Worm (Caenorhabditis elegans) whole organism, mixed stage, embryonic: ENCODE results near the gene T10H9.8.

ENCODE experiments used
- M03D4.4 ChIP-seq: sonication (generic microtip); optimal IDR thresholded peaks from 2 replicates; lab custom pipeline; 2017; ENCODE audit warnings: mild to moderate bottlenecking, missing genetic modification characterization, missing compliant biosample characterization
- blmp-1 ChIP-seq: fragments of 150-350 bp; optimal IDR thresholded peaks from 2 replicates; lab custom pipeline; 2014; ENCODE audit warnings: missing biosample characterization, missing genetic modification characterization
- ceh-39 ChIP-seq: fragments of 150-350 bp; optimal IDR thresholded peaks from 2 replicates; lab custom pipeline; 2014; ENCODE audit warnings: missing biosample characterization, missing genetic modification characterization
- ceh-43 ChIP-seq: fragments of 200-800 bp; sonication (Bioruptor generic); optimal IDR thresholded peaks from 2 replicates; lab custom pipeline; 2018; ENCODE audit warnings: mild to moderate bottlenecking, missing genetic modification characterization, moderate library complexity, missing compliant biosample characterization
- ceh-83 ChIP-seq: fragments of 200-800 bp; sonication (Bioruptor generic); optimal IDR thresholded peaks from 2 replicates; lab custom pipeline; 2018; ENCODE audit warnings: mild to moderate bottlenecking, missing genetic modification characterization, missing compliant biosample characterization
- ces-1 ChIP-seq: fragments of 150-350 bp; optimal IDR thresholded peaks from 2 replicates; lab custom pipeline; 2014; ENCODE audit warnings: missing biosample characterization, missing genetic modification reagents, missing genetic modification characterization
- cnd-1 ChIP-seq: fragments of 200-800 bp; sonication (Bioruptor generic); optimal IDR thresholded peaks from 2 replicates; lab custom pipeline; 2018; ENCODE audit warnings: mild to moderate bottlenecking, missing genetic modification characterization, missing compliant biosample characterization
- drap-1 ChIP-seq: fragments of 200-800 bp; sonication (Bioruptor generic); optimal IDR thresholded peaks from 3 replicates; lab custom pipeline; 2018; ENCODE audit warnings: mild to moderate bottlenecking, missing genetic modification characterization, missing compliant biosample characterization
- elt-1 ChIP-seq: sonication (generic microtip); optimal IDR thresholded peaks from 2 replicates; lab custom pipeline; 2017; ENCODE audit warnings: missing genetic modification characterization, mild to moderate bottlenecking, missing compliant biosample characterization, antibody characterized with exemption, moderate library complexity, borderline replicate concordance; ENCODE audit not compliant: insufficient read depth
- elt-3 ChIP-seq: fragments of 150-350 bp; optimal IDR thresholded peaks from 2 replicates; lab custom pipeline; 2014; ENCODE audit warnings: missing biosample characterization, missing genetic modification characterization
- flh-1 ChIP-seq: fragments of 200-800 bp; sonication (Bioruptor generic); optimal IDR thresholded peaks from 2 replicates; lab custom pipeline; 2018; ENCODE audit warnings: mild to moderate bottlenecking, missing genetic modification characterization, moderate library complexity, missing compliant biosample characterization
- hlh-1 ChIP-seq: fragments of 150-350 bp; optimal IDR thresholded peaks from 2 replicates; lab custom pipeline; 2014; ENCODE audit warnings: missing biosample characterization, missing genetic modification reagents, missing genetic modification characterization
- lin-13 ChIP-seq: fragments of 150-350 bp; optimal IDR thresholded peaks from 2 replicates; lab custom pipeline; 2014; ENCODE audit warnings: missing biosample characterization, missing genetic modification characterization
- lsy-2 ChIP-seq: fragments of 150-350 bp; optimal IDR thresholded peaks from 2 replicates; lab custom pipeline; 2014; ENCODE audit warnings: missing biosample characterization, missing genetic modification characterization
- mab-5 ChIP-seq: fragments of 150-350 bp; optimal IDR thresholded peaks from 2 replicates; lab custom pipeline; 2014; ENCODE audit warnings: missing biosample characterization, missing genetic modification characterization
- mep-1 ChIP-seq: fragments of 150-350 bp; optimal IDR thresholded peaks from 2 replicates; lab custom pipeline; 2017; ENCODE audit warnings: missing biosample characterization, missing genetic modification reagents, missing genetic modification characterization, inconsistent platforms
- mls-2 ChIP-seq: sonication (generic microtip); optimal IDR thresholded peaks from 2 replicates; lab custom pipeline; 2016; ENCODE audit warnings: mild to moderate bottlenecking, missing genetic modification characterization, moderate library complexity, missing compliant biosample characterization
- nhr-2 ChIP-seq: fragments of 150-350 bp; optimal IDR thresholded peaks from 2 replicates; lab custom pipeline; 2014; ENCODE audit warnings: missing biosample characterization, missing genetic modification characterization
- nhr-237 ChIP-seq: fragments of 150-350 bp; optimal IDR thresholded peaks from 2 replicates; lab custom pipeline; 2014; ENCODE audit warnings: missing biosample characterization, missing genetic modification characterization
- nhr-28 ChIP-seq: fragments of 150-350 bp; optimal IDR thresholded peaks from 2 replicates; lab custom pipeline; 2014; ENCODE audit warnings: missing biosample characterization, missing genetic modification characterization
- nhr-76 ChIP-seq: sonication (generic microtip); optimal IDR thresholded peaks from 2 replicates; lab custom pipeline; 2017; ENCODE audit warnings: missing biosample characterization, missing genetic modification characterization
- pha-4 ChIP-seq: fragments of 150-350 bp; optimal IDR thresholded peaks from 2 replicates; lab custom pipeline; 2018; ENCODE audit warnings: missing biosample characterization, missing genetic modification reagents, missing genetic modification characterization
- sem-2 ChIP-seq: fragments of 200-800 bp; sonication (Bioruptor generic); optimal IDR thresholded peaks from 2 replicates; lab custom pipeline; 2018; ENCODE audit warnings: mild to moderate bottlenecking, missing genetic modification characterization, missing compliant biosample characterization
- snpc-4 ChIP-seq: fragments of 150-350 bp; optimal IDR thresholded peaks from 2 replicates; lab custom pipeline; 2014; ENCODE audit warnings: missing biosample characterization, missing genetic modification characterization
- sptf-1 ChIP-seq: sonication (generic microtip); optimal IDR thresholded peaks from 2 replicates; lab custom pipeline; 2017; ENCODE audit warnings: mild to moderate bottlenecking, missing genetic modification characterization, moderate library complexity, missing compliant biosample characterization
- tbx-8 ChIP-seq: fragments of 200-800 bp; sonication (Bioruptor generic); optimal IDR thresholded peaks from 2 replicates; lab custom pipeline; 2018; ENCODE audit warnings: mild to moderate bottlenecking, missing genetic modification characterization, moderate library complexity, missing compliant biosample characterization
- unc-120 ChIP-seq: sonication (generic microtip); optimal IDR thresholded peaks from 2 replicates; lab custom pipeline; 2017; ENCODE audit warnings: missing genetic modification characterization, missing compliant biosample characterization; ENCODE audit not compliant: poor library complexity, severe bottlenecking
- unc-39 ChIP-seq: fragments of 150-350 bp; optimal IDR thresholded peaks from 2 replicates; lab custom pipeline; 2014; ENCODE audit warnings: missing biosample characterization, missing genetic modification characterization
- unc-62 ChIP-seq: fragments of 150-350 bp; optimal IDR thresholded peaks from 2 replicates; lab custom pipeline; 2014; ENCODE audit warnings: missing biosample characterization, missing genetic modification reagents, missing genetic modification characterization
- zip-8 ChIP-seq: fragments of 150-350 bp; optimal IDR thresholded peaks from 2 replicates; lab custom pipeline; 2014; ENCODE audit warnings: missing biosample characterization, missing genetic modification characterization
- ztf-11 ChIP-seq: fragments of 150-350 bp; optimal IDR thresholded peaks from 2 replicates; lab custom pipeline; 2014; ENCODE audit warnings: missing biosample characterization, missing genetic modification characterization

The T10H9.8 gene

DNA sequence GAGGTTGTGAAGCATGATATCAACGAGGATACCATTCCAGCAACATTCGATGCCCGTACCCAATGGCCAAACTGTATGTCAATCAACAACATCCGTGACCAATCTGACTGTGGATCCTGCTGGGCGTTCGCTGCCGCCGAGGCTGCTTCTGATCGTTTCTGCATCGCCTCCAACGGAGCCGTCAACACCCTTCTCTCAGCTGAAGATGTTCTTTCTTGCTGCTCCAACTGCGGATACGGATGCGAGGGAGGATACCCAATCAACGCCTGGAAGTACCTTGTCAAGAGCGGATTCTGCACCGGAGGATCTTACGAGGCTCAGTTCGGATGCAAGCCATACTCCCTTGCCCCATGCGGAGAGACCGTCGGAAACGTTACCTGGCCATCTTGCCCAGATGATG lies 37.2 kb upstream of the T10H9.8 start:
- TF ChIP-seq nhr-237 (tag; lab: Kevin White, UChicago): no peak
- no peak for TF ChIP-seq zip-8
- no peak for TF ChIP-seq ceh-83 (GFP tag; lab: Kevin White, UChicago)
- no peak for TF ChIP-seq unc-39 (tag; lab: Kevin White, UChicago)
- TF ChIP-seq unc-120 (tag; lab: Kevin White, UChicago): no peak

DNA sequence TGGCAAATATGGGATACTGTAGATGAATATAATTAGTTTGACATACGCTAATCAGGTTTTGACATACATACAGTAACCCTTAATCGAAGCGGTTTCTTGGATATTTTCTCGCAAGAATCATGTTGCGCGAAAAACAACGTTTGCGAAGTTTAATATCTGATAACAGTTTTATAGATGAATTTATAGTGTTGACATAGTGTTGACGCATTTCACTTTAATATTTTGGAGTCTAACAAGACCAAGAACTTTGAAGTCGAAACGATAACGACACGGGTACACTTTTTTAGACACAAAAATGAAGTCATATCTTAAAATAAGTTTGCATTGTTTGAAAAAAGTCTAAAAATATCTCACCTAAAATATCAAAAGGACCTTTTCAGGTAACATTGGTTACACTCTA lies 35.9 kb upstream of the T10H9.8 start:
- no peak for TF ChIP-seq ces-1 (GFP tag; lab: Kevin White, UChicago)
- no peak for TF ChIP-seq tbx-8 (GFP tag; lab: Kevin White, UChicago)
- TF ChIP-seq sptf-1 (tag; lab: Kevin White, UChicago): no peak
- TF ChIP-seq flh-1 (GFP tag; lab: Kevin White, UChicago): no peak
- no peak for TF ChIP-seq hlh-1 (tag; lab: Kevin White, UChicago)
- TF ChIP-seq nhr-2 (tag; lab: Kevin White, UChicago): no peak
- no peak for TF ChIP-seq ztf-11 (tag; lab: Kevin White, UChicago)
- no peak for TF ChIP-seq elt-3
- TF ChIP-seq unc-62 (GFP tag; lab: Kevin White, UChicago): no peak
- TF ChIP-seq mls-2 (tag; lab: Kevin White, UChicago): no peak
- no peak for TF ChIP-seq zip-8
- no peak for TF ChIP-seq nhr-237 (tag; lab: Kevin White, UChicago)
- TF ChIP-seq blmp-1 (tag; lab: Kevin White, UChicago): no peak
- TF ChIP-seq ceh-39 (tag; lab: Kevin White, UChicago): no peak
- no peak for TF ChIP-seq mep-1 (tag; lab: Kevin White, UChicago)
- TF ChIP-seq cnd-1 (tag; lab: Kevin White, UChicago): no peak
- no peak for TF ChIP-seq sem-2 (GFP tag; lab: Kevin White, UChicago)

DNA sequence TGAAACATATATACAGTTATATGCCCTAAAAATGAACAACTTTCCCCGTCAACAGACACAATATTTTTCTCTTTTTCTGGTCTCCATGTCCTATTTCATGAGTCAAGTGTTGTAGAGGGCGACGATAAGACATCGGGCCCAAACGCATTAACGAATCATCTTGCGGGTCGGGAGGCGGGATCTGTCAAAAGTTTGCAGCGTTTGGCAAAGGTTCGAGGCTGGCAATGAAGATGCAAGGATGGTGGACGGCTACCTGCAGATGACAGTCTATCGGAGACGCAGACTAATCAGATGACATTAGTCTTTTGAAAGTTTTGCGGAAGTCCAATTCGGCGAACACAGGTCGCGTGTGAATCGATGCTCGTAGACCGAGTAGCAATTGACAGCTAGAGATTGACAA lies 31.3 kb upstream of the T10H9.8 start:
- TF ChIP-seq ces-1 (GFP tag; lab: Kevin White, UChicago) (no peak), snpc-4 (tag; lab: Kevin White, UChicago) (no peak), elt-1 (no peak), sptf-1 (tag; lab: Kevin White, UChicago) (no peak), unc-39 (tag; lab: Kevin White, UChicago) (no peak), tbx-8 (GFP tag; lab: Kevin White, UChicago) (no peak), mep-1 (tag; lab: Kevin White, UChicago) (no peak)

DNA sequence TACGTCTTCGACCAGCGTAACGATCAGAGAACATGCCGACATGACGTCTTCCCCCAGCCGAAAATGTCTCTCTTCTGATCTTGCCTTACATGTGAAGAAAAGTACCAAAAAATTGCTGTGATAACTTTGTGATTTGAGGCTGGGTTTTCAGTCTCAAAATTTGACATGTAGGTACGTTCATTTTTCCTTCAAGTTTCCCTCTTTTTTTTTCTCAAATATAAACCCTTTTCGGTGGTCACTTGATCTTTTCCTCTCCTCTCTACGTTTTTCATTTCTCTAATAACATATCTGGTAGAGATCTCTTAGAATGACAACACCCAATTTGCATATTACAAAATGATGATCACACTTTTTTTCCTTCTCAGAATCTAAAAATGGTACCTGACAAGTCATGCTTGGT lies 30.3 kb upstream of the T10H9.8 start, which contains the start of gene nhr-37:
nhr-37 (plus strand) TSS at position 301 of the 400 bp plus-strand sequence.
- no peak for TF ChIP-seq unc-39 (tag; lab: Kevin White, UChicago)
- no peak for TF ChIP-seq ces-1 (GFP tag; lab: Kevin White, UChicago)

DNA sequence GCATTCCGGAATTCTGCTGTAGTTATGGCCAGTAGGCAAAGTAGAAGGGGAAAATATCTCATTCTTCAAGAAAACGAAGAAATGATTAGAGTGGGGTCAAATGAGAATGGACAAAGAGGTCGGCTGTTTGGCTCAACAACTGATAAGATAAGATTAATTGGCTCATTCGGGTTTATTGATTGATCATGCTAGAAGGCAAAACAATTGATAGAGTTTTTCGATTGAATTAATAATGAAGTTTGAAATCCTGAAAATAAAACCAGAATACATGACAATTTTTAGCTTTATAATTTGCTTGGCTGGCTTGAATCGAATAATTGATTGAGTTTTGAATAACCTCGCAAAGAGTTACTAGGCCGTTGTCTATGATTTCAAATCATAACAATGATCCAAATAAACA lies 25.9 kb upstream of the T10H9.8 start, which contains the start of gene ppt-1:
ppt-1 (minus strand) TSS at position 101 of the 400 bp plus-strand sequence.
- no peak for TF ChIP-seq zip-8
- no peak for TF ChIP-seq mls-2 (tag; lab: Kevin White, UChicago)
- no peak for TF ChIP-seq tbx-8 (GFP tag; lab: Kevin White, UChicago)
- no peak for TF ChIP-seq nhr-2 (tag; lab: Kevin White, UChicago)
- TF ChIP-seq nhr-28 (tag; lab: Kevin White, UChicago): no peak
- TF ChIP-seq ceh-83 (GFP tag; lab: Kevin White, UChicago): no peak
- no peak for TF ChIP-seq lin-13 (tag; lab: Kevin White, UChicago)
- no peak for TF ChIP-seq elt-1
- no peak for TF ChIP-seq cnd-1 (tag; lab: Kevin White, UChicago)
- no peak for TF ChIP-seq ces-1 (GFP tag; lab: Kevin White, UChicago)
- TF ChIP-seq unc-62 (GFP tag; lab: Kevin White, UChicago): no peak
- no peak for TF ChIP-seq unc-39 (tag; lab: Kevin White, UChicago)
- TF ChIP-seq lsy-2 (tag; lab: Kevin White, UChicago): no peak
- no peak for TF ChIP-seq snpc-4 (tag; lab: Kevin White, UChicago)
- TF ChIP-seq nhr-76 (tag; lab: Kevin White, UChicago): no peak
- no peak for TF ChIP-seq pha-4 (tag; lab: Kevin White, UChicago)
- no peak for TF ChIP-seq ztf-11 (tag; lab: Kevin White, UChicago)

DNA sequence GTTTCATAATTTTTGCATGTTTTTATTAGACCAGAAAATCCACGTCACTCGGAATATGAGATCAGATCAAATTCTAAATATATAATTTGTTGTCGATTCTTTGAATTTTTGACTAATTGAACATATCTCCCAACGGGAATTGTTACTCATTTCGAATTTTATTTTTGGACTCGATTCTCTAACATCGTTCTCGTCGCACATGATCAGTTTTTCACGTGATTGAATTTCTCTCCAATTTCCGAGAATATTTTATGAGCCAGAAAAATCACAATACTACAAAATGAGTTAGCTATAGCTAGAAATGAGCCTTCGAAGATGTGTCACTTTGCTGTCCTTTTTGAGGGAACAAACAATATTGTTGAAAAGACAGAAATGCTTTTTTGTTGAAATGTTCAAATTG lies 21.4 kb upstream of the T10H9.8 start:
- TF ChIP-seq elt-1 (no peak), pha-4 (tag; lab: Kevin White, UChicago) (no peak), snpc-4 (tag; lab: Kevin White, UChicago) (no peak), mab-5 (tag; lab: Kevin White, UChicago) (no peak), zip-8 (no peak), M03D4.4 (tag; lab: Kevin White, UChicago) (no peak), drap-1 (GFP tag; lab: Kevin White, UChicago) (no peak), sem-2 (GFP tag; lab: Kevin White, UChicago) (no peak), hlh-1 (tag; lab: Kevin White, UChicago) (no peak), nhr-28 (tag; lab: Kevin White, UChicago) (no peak), elt-3 (no peak), ceh-43 (GFP tag; lab: Kevin White, UChicago) (no peak), unc-39 (tag; lab: Kevin White, UChicago) (no peak)
